Worm (Caenorhabditis elegans) whole organism, young adult: ENCODE results near the gene clc-32.

Experiments
- F52B5.7 ChIP-seq: sonication (generic microtip); optimal IDR thresholded peaks from 2 replicates; lab custom pipeline; 2016; ENCODE audit warnings: mild to moderate bottlenecking, missing genetic modification characterization, missing compliant biosample characterization
- Y79H2A.3 ChIP-seq: fragments of 200-800 bp; sonication (Bioruptor generic); conservative IDR thresholded peaks from 2 replicates; pipeline ENCODE4 v1.3.6; 2022; ENCODE audit warnings: missing genetic modification reagents, missing genetic modification characterization, missing compliant biosample characterization
- madf-8 ChIP-seq: fragments of 200-800 bp; sonication (Bioruptor generic); conservative IDR thresholded peaks from 2 replicates; pipeline ENCODE4 v1.3.6; 2022; ENCODE audit warnings: missing genetic modification reagents, missing genetic modification characterization, missing compliant biosample characterization

ce11 chrV:16183357-16183756 is 42.4 kb upstream of the clc-32 start, which contains the start of gene srz-14:
- TF ChIP-seq Y79H2A.3: no peak
- TF ChIP-seq madf-8: no peak
- no peak for TF ChIP-seq F52B5.7 (tag; lab: Kevin White, UChicago)
